Worm (Caenorhabditis elegans) whole organism, L3 larva: ENCODE data around the gene W01B6.6.

Experiments used
- jun-1 ChIP-seq: fragments of 150-350 bp; optimal IDR thresholded peaks from 2 replicates; lab custom pipeline; 2014; ENCODE audit warnings: missing biosample characterization, missing genetic modification reagents, missing genetic modification characterization
- lin-39 ChIP-seq: fragments of 150-350 bp; optimal IDR thresholded peaks from 2 replicates; lab custom pipeline; 2018; ENCODE audit warnings: missing biosample characterization, missing genetic modification reagents, missing genetic modification characterization
- nfya-1 ChIP-seq: sonication (generic microtip); optimal IDR thresholded peaks from 2 replicates; lab custom pipeline; 2017; ENCODE audit warnings: missing genetic modification characterization, mild to moderate bottlenecking, missing compliant biosample characterization, antibody characterized with exemption, moderate library complexity; ENCODE audit not compliant: insufficient read depth
- nhr-12 ChIP-seq: fragments of 150-350 bp; optimal IDR thresholded peaks from 2 replicates; lab custom pipeline; 2014; ENCODE audit warnings: missing biosample characterization, missing genetic modification characterization
- pha-4 ChIP-seq: fragments of 150-350 bp; optimal IDR thresholded peaks from 2 replicates; lab custom pipeline; 2014; ENCODE audit warnings: missing biosample characterization, missing genetic modification reagents, missing genetic modification characterization
- snpc-4 ChIP-seq: fragments of 150-350 bp; optimal IDR thresholded peaks from 2 replicates; lab custom pipeline; 2014; ENCODE audit warnings: missing biosample characterization, missing genetic modification characterization

- TF ChIP-seq nhr-12, result no peak
- no peak for TF ChIP-seq nfya-1 (tag; lab: Kevin White, UChicago)
- no peak for TF ChIP-seq snpc-4 (tag; lab: Kevin White, UChicago)
- TF ChIP-seq jun-1, result no peak
- TF ChIP-seq pha-4, result no peak
- no peak for TF ChIP-seq lin-39 (tag; lab: Kevin White, UChicago)
Measured at ce11 chrIV:10115142-10115541, 34.2 kb downstream of the W01B6.6 start, which contains the start of gene C04G2.10.
